Worm (Caenorhabditis elegans) whole organism, late embryonic: ENCODE results near the gene tag-115.
A peak's percentile ranks its signal among the peaks of the same experiment; 100 is the strongest.

ENCODE experiments used
- C38D4.7 ChIP-seq: fragments of 200-800 bp; sonication (Bioruptor generic); optimal IDR thresholded peaks from 2 replicates; lab custom pipeline; 2018; ENCODE audit warnings: mild to moderate bottlenecking, missing genetic modification characterization, moderate library complexity, missing compliant biosample characterization
- F13H6.1 ChIP-seq: sonication (generic microtip); optimal IDR thresholded peaks from 2 replicates; lab custom pipeline; 2016; ENCODE audit warnings: missing genetic modification characterization, missing compliant biosample characterization
- K09A11.1 ChIP-seq: sonication (generic microtip); optimal IDR thresholded peaks from 2 replicates; lab custom pipeline; 2017; ENCODE audit warnings: antibody characterized with exemption, mild to moderate bottlenecking, missing genetic modification characterization, missing compliant biosample characterization; ENCODE audit not compliant: insufficient read depth
- T23F11.4 ChIP-seq: fragments of 200-800 bp; sonication (Bioruptor generic); optimal IDR thresholded peaks from 2 replicates; lab custom pipeline; 2018; ENCODE audit warnings: mild to moderate bottlenecking, missing genetic modification characterization, missing compliant biosample characterization
- Y22D7AL.16 ChIP-seq: sonication (generic microtip); optimal IDR thresholded peaks from 2 replicates; lab custom pipeline; 2016; ENCODE audit warnings: missing genetic modification characterization, missing compliant biosample characterization
- ceh-18 ChIP-seq: sonication (generic microtip); optimal IDR thresholded peaks from 2 replicates; lab custom pipeline; 2016; ENCODE audit warnings: missing genetic modification characterization, missing compliant biosample characterization
- ceh-24 ChIP-seq: sonication (generic microtip); optimal IDR thresholded peaks from 2 replicates; lab custom pipeline; 2016; ENCODE audit warnings: mild to moderate bottlenecking, missing genetic modification characterization, missing compliant biosample characterization
- ceh-34 ChIP-seq: sonication (generic microtip); optimal IDR thresholded peaks from 2 replicates; lab custom pipeline; 2016; ENCODE audit warnings: mild to moderate bottlenecking, missing genetic modification characterization, missing compliant biosample characterization
- ceh-45 ChIP-seq: fragments of 200-800 bp; sonication (Bioruptor generic); IDR thresholded peaks from 2 replicates; pipeline ENCODE4 v1.3.6; 2022; ENCODE audit warnings: missing genetic modification reagents, missing genetic modification characterization, missing compliant biosample characterization
- ceh-9 ChIP-seq: sonication (generic microtip); optimal IDR thresholded peaks from 2 replicates; lab custom pipeline; 2016; ENCODE audit warnings: mild to moderate bottlenecking, missing genetic modification characterization, inconsistent platforms, missing compliant biosample characterization
- che-1 ChIP-seq: sonication (generic microtip); optimal IDR thresholded peaks from 2 replicates; lab custom pipeline; 2016; ENCODE audit warnings: mild to moderate bottlenecking, missing genetic modification characterization, missing compliant biosample characterization
- dmd-4 ChIP-seq: sonication (generic microtip); optimal IDR thresholded peaks from 2 replicates; lab custom pipeline; 2016; ENCODE audit warnings: borderline replicate concordance, missing genetic modification characterization, missing compliant biosample characterization
- dve-1 ChIP-seq: sonication (generic microtip); optimal IDR thresholded peaks from 2 replicates; lab custom pipeline; 2017; ENCODE audit warnings: antibody characterized with exemption, mild to moderate bottlenecking, missing genetic modification characterization, missing compliant biosample characterization
- elt-2 ChIP-seq: sonication (generic microtip); optimal IDR thresholded peaks from 2 replicates; lab custom pipeline; 2016; ENCODE audit warnings: missing genetic modification reagents, missing genetic modification characterization, missing compliant biosample characterization
- elt-4 ChIP-seq: sonication (generic microtip); optimal IDR thresholded peaks from 2 replicates; lab custom pipeline; 2016; ENCODE audit warnings: missing genetic modification characterization, missing compliant biosample characterization
- eyg-1 ChIP-seq: sonication (generic microtip); optimal IDR thresholded peaks from 2 replicates; lab custom pipeline; 2016; ENCODE audit warnings: missing genotype, missing genetic modification characterization, missing compliant biosample characterization
- hlh-13 ChIP-seq: fragments of 200-800 bp; sonication (Bioruptor generic); optimal IDR thresholded peaks from 2 replicates; lab custom pipeline; 2018; ENCODE audit warnings: mild to moderate bottlenecking, missing genetic modification characterization, missing compliant biosample characterization
- hlh-30 ChIP-seq: sonication (generic microtip); optimal IDR thresholded peaks from 2 replicates; lab custom pipeline; 2017; ENCODE audit warnings: antibody characterized with exemption, missing genetic modification characterization, missing compliant biosample characterization; ENCODE audit not compliant: insufficient read depth
- mec-3 ChIP-seq: sonication (generic microtip); optimal IDR thresholded peaks from 2 replicates; lab custom pipeline; 2016; ENCODE audit warnings: borderline replicate concordance, missing genetic modification characterization, missing compliant biosample characterization
- nfya-1 ChIP-seq: sonication (generic microtip); optimal IDR thresholded peaks from 2 replicates; lab custom pipeline; 2017; ENCODE audit warnings: missing genetic modification characterization, mild to moderate bottlenecking, missing compliant biosample characterization, antibody characterized with exemption, moderate library complexity
- nhr-11 ChIP-seq: fragments of 150-350 bp; optimal IDR thresholded peaks from 2 replicates; lab custom pipeline; 2014; ENCODE audit warnings: missing biosample characterization, missing genetic modification characterization
- nhr-232 ChIP-seq: sonication (generic microtip); optimal IDR thresholded peaks from 2 replicates; lab custom pipeline; 2016; ENCODE audit warnings: missing genetic modification characterization, missing compliant biosample characterization
- odd-2 ChIP-seq: sonication (generic microtip); optimal IDR thresholded peaks from 2 replicates; lab custom pipeline; 2017; ENCODE audit warnings: antibody characterized with exemption, mild to moderate bottlenecking, missing genetic modification characterization, missing compliant biosample characterization
- pha-2 ChIP-seq: sonication (generic microtip); optimal IDR thresholded peaks from 2 replicates; lab custom pipeline; 2017; ENCODE audit warnings: mild to moderate bottlenecking, missing genetic modification characterization, missing compliant biosample characterization
- pha-4 ChIP-seq: fragments of 150-350 bp; optimal IDR thresholded peaks from 2 replicates; lab custom pipeline; 2018; ENCODE audit warnings: missing biosample characterization, missing genetic modification reagents, missing genetic modification characterization
- pros-1 ChIP-seq: fragments of 150-350 bp; optimal IDR thresholded peaks from 2 replicates; lab custom pipeline; 2014; ENCODE audit warnings: missing biosample characterization, missing genetic modification reagents, missing genetic modification characterization
- ref-2 ChIP-seq: sonication (generic microtip); optimal IDR thresholded peaks from 2 replicates; lab custom pipeline; 2016; ENCODE audit warnings: missing genetic modification characterization, missing compliant biosample characterization
- sdc-2 ChIP-seq: sonication (generic microtip); optimal IDR thresholded peaks from 2 replicates; lab custom pipeline; 2016; ENCODE audit warnings: missing genotype, missing genetic modification characterization, missing compliant biosample characterization
- tbx-7 ChIP-seq: sonication (generic microtip); optimal IDR thresholded peaks from 2 replicates; lab custom pipeline; 2016; ENCODE audit warnings: missing genotype, missing genetic modification characterization, missing compliant biosample characterization
- unc-42 ChIP-seq: sonication (generic microtip); optimal IDR thresholded peaks from 2 replicates; lab custom pipeline; 2016; ENCODE audit warnings: missing genotype, missing genetic modification characterization, missing compliant biosample characterization
- unc-55 ChIP-seq: sonication (generic microtip); optimal IDR thresholded peaks from 2 replicates; lab custom pipeline; 2017; ENCODE audit warnings: missing biosample characterization, missing genetic modification reagents, missing genetic modification characterization
- unc-86 ChIP-seq: sonication (generic microtip); optimal IDR thresholded peaks from 2 replicates; lab custom pipeline; 2016; ENCODE audit warnings: missing genetic modification characterization, missing compliant biosample characterization
- zip-5 ChIP-seq: sonication (generic microtip); optimal IDR thresholded peaks from 2 replicates; lab custom pipeline; 2016; ENCODE audit warnings: missing genetic modification characterization, missing compliant biosample characterization

tag-115 gene

ce11 chrIV:13236485-13236884, 2.7 kb downstream of the tag-115 start, which contains the start of gene pwp-1:
Gene pwp-1, minus strand, starts transcription at chrIV:13236585.
- TF ChIP-seq tbx-7 (tag; lab: Kevin White, UChicago), result no peak
- no peak for TF ChIP-seq zip-5 (tag; lab: Kevin White, UChicago)
- no peak for TF ChIP-seq ceh-34 (tag; lab: Kevin White, UChicago)
- no peak for TF ChIP-seq ceh-24 (tag; lab: Kevin White, UChicago)
- TF ChIP-seq che-1 (tag; lab: Kevin White, UChicago), result no peak
- TF ChIP-seq odd-2, result no peak
- no peak for TF ChIP-seq ref-2
- no peak for TF ChIP-seq sdc-2 (tag; lab: Kevin White, UChicago)

- no peak for TF ChIP-seq F13H6.1 (tag; lab: Kevin White, UChicago)
- TF ChIP-seq T23F11.4, result no peak
- TF ChIP-seq nfya-1 (tag; lab: Kevin White, UChicago), result peak; percentile 47
- no peak for TF ChIP-seq sdc-2 (tag; lab: Kevin White, UChicago)
- no peak for TF ChIP-seq K09A11.1 (tag; lab: Kevin White, UChicago)
- TF ChIP-seq unc-42 (tag; lab: Kevin White, UChicago), result peak; percentile 77
- TF ChIP-seq eyg-1 (tag; lab: Kevin White, UChicago), result no peak
Observed at ce11 chrIV:13231393-13231792, 7.8 kb downstream of the tag-115 start.

- TF ChIP-seq nhr-232 (tag; lab: Kevin White, UChicago) (no peak), elt-2 (tag; lab: Kevin White, UChicago) (peak; percentile 88)
Observed at ce11 chrIV:13221657-13222056, 17.6 kb downstream of the tag-115 start, which contains the start of gene C48D1.5. Gene C48D1.5, plus strand, starts transcription at chrIV:13221957.

ce11 chrIV:13220594-13220993, 18.6 kb downstream of the tag-115 start:
- TF ChIP-seq pros-1 (tag; lab: Kevin White, UChicago) (no peak), unc-42 (tag; lab: Kevin White, UChicago) (peak; percentile 75), elt-4 (tag; lab: Kevin White, UChicago) (no peak), pha-2 (no peak), nfya-1 (tag; lab: Kevin White, UChicago) (no peak)

- TF ChIP-seq eyg-1 (tag; lab: Kevin White, UChicago), result no peak
- no peak for TF ChIP-seq unc-86 (tag; lab: Kevin White, UChicago)
- TF ChIP-seq nhr-11, result no peak
- TF ChIP-seq hlh-13 (GFP tag; lab: Kevin White, UChicago), result no peak
- no peak for TF ChIP-seq hlh-30
- no peak for TF ChIP-seq Y22D7AL.16 (tag; lab: Kevin White, UChicago)
- TF ChIP-seq mec-3 (tag; lab: Kevin White, UChicago), result no peak
- TF ChIP-seq tbx-7 (tag; lab: Kevin White, UChicago), result no peak
- TF ChIP-seq pha-4 (tag; lab: Kevin White, UChicago), result no peak
- no peak for TF ChIP-seq ceh-18 (tag; lab: Kevin White, UChicago)
- TF ChIP-seq ceh-9 (tag; lab: Kevin White, UChicago), result no peak
- TF ChIP-seq C38D4.7 (GFP tag; lab: Kevin White, UChicago), result no peak
- no peak for TF ChIP-seq ceh-45 (GFP tag; lab: Robert Waterston, UW)
- no peak for TF ChIP-seq nhr-232 (tag; lab: Kevin White, UChicago)
- no peak for TF ChIP-seq unc-55 (GFP tag; lab: Kevin White, UChicago)
- no peak for TF ChIP-seq nfya-1 (tag; lab: Kevin White, UChicago)
Observed at ce11 chrIV:13214466-13214865, 24.7 kb downstream of the tag-115 start, which contains the start of gene cho-1. Gene cho-1, minus strand, starts transcription at chrIV:13214566.

- TF ChIP-seq dve-1 (no peak), ceh-18 (tag; lab: Kevin White, UChicago) (no peak), dmd-4 (no peak)
Observed at ce11 chrIV:13209566-13209965, 29.6 kb downstream of the tag-115 start, which contains the start of gene C48D1.9. Gene C48D1.9, minus strand, starts transcription at chrIV:13209666.
